Worm (Caenorhabditis elegans) whole organism, young adult: ENCODE results near the gene sipa-1.

ENCODE experiments used
- chd-7 ChIP-seq: sonication (generic microtip); optimal IDR thresholded peaks from 2 replicates; lab custom pipeline; 2016; ENCODE audit warnings: mild to moderate bottlenecking, missing genetic modification characterization, moderate library complexity, missing compliant biosample characterization
- dpl-1 ChIP-seq: fragments of 150-350 bp; optimal IDR thresholded peaks from 2 replicates; lab custom pipeline; 2014; ENCODE audit warnings: missing biosample characterization, missing genetic modification reagents, missing genetic modification characterization
- snpc-1.1 ChIP-seq: sonication (generic microtip); optimal IDR thresholded peaks from 2 replicates; lab custom pipeline; 2017; ENCODE audit warnings: missing genetic modification characterization, mild to moderate bottlenecking, missing compliant biosample characterization, antibody characterized with exemption, moderate library complexity, missing genotype, missing genetic modification reagents; ENCODE audit not compliant: insufficient read depth
- snpc-4 ChIP-seq, 5 experiments: fragments of 150-350 bp in 1 of 5; sonication (generic microtip) in 4 of 5; optimal IDR thresholded peaks; 2 replicates each; lab custom pipeline; 2014 to 2018; ENCODE audit warnings: missing genetic modification characterization in 5 of 5, missing biosample characterization in 3 of 5, antibody characterized with exemption in 2 of 5, mild to moderate bottlenecking in 2 of 5, missing compliant biosample characterization in 2 of 5, missing genotype in 2 of 5, moderate library complexity in 2 of 5, missing genetic modification reagents in 1 of 5
- unc-62 ChIP-seq: fragments of 150-350 bp; optimal IDR thresholded peaks from 2 replicates; lab custom pipeline; 2014; ENCODE audit warnings: missing biosample characterization, missing genetic modification reagents, missing genetic modification characterization

- TF ChIP-seq snpc-1.1 (tag; lab: Kevin White, UChicago), result no peak
- TF ChIP-seq unc-62 (GFP tag; lab: Kevin White, UChicago), result no peak
- no peak for TF ChIP-seq dpl-1 (GFP tag; lab: Kevin White, UChicago)
- TF ChIP-seq snpc-4 (GFP tag; optimal IDR thresholded peaks at IDR 0.05; lab: Kevin White, UChicago), result no peak
- TF ChIP-seq snpc-4 (tag; optimal IDR thresholded peaks at IDR 0.05; lab: Kevin White, UChicago), result no peak
- TF ChIP-seq chd-7 (tag; lab: Kevin White, UChicago), result no peak
Measured at ce11 chrV:11677030-11677429, 39.9 kb upstream of the sipa-1 start.
